Worm (Caenorhabditis elegans): ENCODE data around the gene M01H9.5.

DNA sequence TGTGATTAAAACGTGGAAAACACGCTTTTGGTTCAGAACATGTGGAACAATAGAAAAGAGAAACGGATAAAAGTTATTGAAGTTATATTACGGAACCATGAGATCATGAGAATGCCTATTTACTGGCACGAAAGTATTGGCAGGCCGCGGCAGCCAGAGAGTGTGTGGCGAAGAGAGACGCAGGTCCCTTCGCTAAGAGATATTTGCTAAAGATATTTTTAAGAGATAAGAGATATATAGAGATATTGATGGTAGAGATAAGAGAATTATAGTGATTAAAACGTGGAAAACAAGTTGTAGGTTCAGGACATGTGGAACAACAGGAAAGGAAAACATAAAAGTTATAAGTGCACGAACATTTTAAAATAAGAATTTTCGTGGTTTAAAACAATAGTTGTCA is 27.5 kb upstream of the M01H9.5 start:
- no peak for TF ChIP-seq pax-1 (tag; optimal IDR thresholded peaks at IDR 0.05)
- TF ChIP-seq unc-55 (GFP tag; optimal IDR thresholded peaks at IDR 0.05) = no peak
- TF ChIP-seq ama-1 (optimal IDR thresholded peaks at IDR 0.05) = no peak

Measured in whole organism, late embryonic.